Fruit fly (Drosophila melanogaster) whole organism, embryonic: Measurements from ENCODE around the gene TBC1d7.

Experiments used
- Blimp-1 ChIP-seq: fragments of 200-800 bp; sonication (Bioruptor generic); optimal IDR thresholded peaks from 3 replicates; lab custom pipeline; 2018; ENCODE audit warnings: missing biosample characterization, missing genetic modification characterization, mild to moderate bottlenecking, moderate library complexity, missing genetic modification reagents
- CG10979 ChIP-seq: fragments of 200-800 bp; sonication (Bioruptor generic); optimal IDR thresholded peaks from 2 replicates; lab custom pipeline; 2018; ENCODE audit warnings: missing biosample characterization, mild to moderate bottlenecking, missing genetic modification characterization, moderate library complexity
- CG11504 ChIP-seq: fragments of 200-800 bp; sonication (Bioruptor generic); optimal IDR thresholded peaks from 3 replicates; lab custom pipeline; 2019; ENCODE audit warnings: missing biosample characterization, mild to moderate bottlenecking, missing genetic modification characterization, moderate library complexity
- CG11695 ChIP-seq: fragments of 200-800 bp; sonication (Bioruptor generic); IDR thresholded peaks from 3 replicates; pipeline ENCODE4 v1.3.6; 2022; ENCODE audit warnings: missing biosample characterization, missing genetic modification characterization
- CG12155 ChIP-seq: fragments of 200-800 bp; sonication (Bioruptor generic); optimal IDR thresholded peaks from 3 replicates; lab custom pipeline; 2016; ENCODE audit warnings: missing biosample characterization, missing genetic modification characterization
- CG12391 ChIP-seq: fragments of 200-800 bp; sonication (Bioruptor generic); optimal IDR thresholded peaks from 3 replicates; lab custom pipeline; 2018; ENCODE audit warnings: missing biosample characterization, mild to moderate bottlenecking, missing genetic modification characterization, moderate library complexity
- CG13123 ChIP-seq: fragments of 200-800 bp; sonication (Bioruptor generic); optimal IDR thresholded peaks from 2 replicates; lab custom pipeline; 2016; ENCODE audit warnings: missing biosample characterization, missing genetic modification characterization
- CG13424 ChIP-seq: fragments of 200-800 bp; sonication (Bioruptor generic); optimal IDR thresholded peaks from 2 replicates; lab custom pipeline; 2019; ENCODE audit warnings: missing biosample characterization, mild to moderate bottlenecking, missing genetic modification characterization, moderate library complexity
- CG15269 ChIP-seq: fragments of 200-800 bp; sonication (Bioruptor generic); optimal IDR thresholded peaks from 2 replicates; lab custom pipeline; 2018; ENCODE audit warnings: missing biosample characterization, mild to moderate bottlenecking, missing genetic modification characterization, moderate library complexity
- CG15601 ChIP-seq: fragments of 200-800 bp; sonication (Bioruptor generic); optimal IDR thresholded peaks from 3 replicates; lab custom pipeline; 2019; ENCODE audit warnings: missing biosample characterization, mild to moderate bottlenecking, missing genetic modification characterization, moderate library complexity
- CG16863 ChIP-seq: fragments of 200-800 bp; sonication (Bioruptor generic); optimal IDR thresholded peaks from 3 replicates; lab custom pipeline; 2016; ENCODE audit warnings: missing biosample characterization, missing genetic modification characterization
- CG17359 ChIP-seq: fragments of 200-800 bp; sonication (Bioruptor generic); optimal IDR thresholded peaks from 3 replicates; lab custom pipeline; 2018; ENCODE audit warnings: missing biosample characterization, mild to moderate bottlenecking, missing genetic modification characterization, moderate library complexity
- CG17612 ChIP-seq: fragments of 200-800 bp; sonication (Bioruptor generic); IDR thresholded peaks from 2 replicates; pipeline ENCODE4 v1.3.6; 2022; ENCODE audit warnings: missing biosample characterization, missing genetic modification characterization
- CG17829 ChIP-seq: fragments of 200-800 bp; optimal IDR thresholded peaks from 2 replicates; lab custom pipeline; 2019; ENCODE audit warnings: missing biosample characterization, mild to moderate bottlenecking, missing genetic modification characterization, moderate library complexity
- CG2116 ChIP-seq: fragments of 200-800 bp; sonication (Bioruptor generic); optimal IDR thresholded peaks from 3 replicates; lab custom pipeline; 2018; ENCODE audit warnings: missing biosample characterization, mild to moderate bottlenecking, missing genetic modification characterization
- CG2199 ChIP-seq: fragments of 200-800 bp; sonication (Bioruptor generic); IDR thresholded peaks from 3 replicates; pipeline ENCODE4 v1.3.6; 2022; ENCODE audit warnings: missing biosample characterization, missing genetic modification characterization
- CG3281 ChIP-seq: fragments of 200-800 bp; sonication (Bioruptor generic); optimal IDR thresholded peaks from 3 replicates; lab custom pipeline; 2017; ENCODE audit warnings: missing biosample characterization, mild to moderate bottlenecking, missing genetic modification characterization
- CG5953 ChIP-seq: fragments of 200-800 bp; sonication (Bioruptor generic); IDR thresholded peaks from 2 replicates; pipeline ENCODE4 v1.3.6; 2022; ENCODE audit warnings: missing biosample characterization, missing genetic modification characterization
- CG6689 ChIP-seq: fragments of 200-800 bp; sonication (Bioruptor generic); IDR thresholded peaks from 2 replicates; pipeline ENCODE4 v1.3.6; 2022; ENCODE audit warnings: missing biosample characterization, missing genetic modification characterization
- CG6854 ChIP-seq: fragments of 200-800 bp; sonication (Bioruptor generic); optimal IDR thresholded peaks from 3 replicates; lab custom pipeline; 2017; ENCODE audit warnings: missing biosample characterization, mild to moderate bottlenecking, missing genetic modification characterization
- CG7839 ChIP-seq: fragments of 200-800 bp; sonication (Bioruptor generic); optimal IDR thresholded peaks from 3 replicates; lab custom pipeline; 2018; ENCODE audit warnings: missing biosample characterization, mild to moderate bottlenecking, missing genetic modification characterization, moderate library complexity
- CG8290 ChIP-seq, 3 experiments: fragments of 200-800 bp; sonication (Bioruptor generic); optimal IDR thresholded peaks; 2 replicates each; lab custom pipeline; 2016 to 2019; ENCODE audit warnings: missing biosample characterization in 3 of 3, missing genetic modification characterization in 3 of 3, mild to moderate bottlenecking in 2 of 3, moderate library complexity in 1 of 3
- CG8924 ChIP-seq: fragments of 200-800 bp; optimal IDR thresholded peaks from 3 replicates; lab custom pipeline; 2019; ENCODE audit warnings: missing biosample characterization, mild to moderate bottlenecking, missing genetic modification characterization, moderate library complexity
- CG9932 ChIP-seq: fragments of 200-800 bp; sonication (Bioruptor generic); IDR thresholded peaks from 2 replicates; pipeline ENCODE4 v1.3.6; 2022; ENCODE audit warnings: missing biosample characterization, missing genetic modification characterization
- Drgx ChIP-seq: fragments of 200-800 bp; sonication (Bioruptor generic); IDR thresholded peaks from 2 replicates; pipeline ENCODE4 v1.3.6; 2022; ENCODE audit warnings: missing biosample characterization, missing genetic modification characterization
- E2f2 ChIP-seq: fragments of 200-800 bp; sonication (Bioruptor generic); IDR thresholded peaks from 2 replicates; pipeline ENCODE4 v1.3.6; 2022; ENCODE audit warnings: missing biosample characterization, missing genetic modification characterization
- Eip74EF ChIP-seq, 2 experiments: fragments of 200-800 bp in 1 of 2; fragments of >200 bp in 1 of 2; sonication (Bioruptor generic) in 1 of 2; optimal IDR thresholded peaks; 2 replicates each; lab custom pipeline; 2017 to 2019; ENCODE audit warnings: missing biosample characterization in 2 of 2, missing genetic modification characterization in 2 of 2, mild to moderate bottlenecking in 1 of 2, moderate library complexity in 1 of 2
- Gsc ChIP-seq: fragments of 200-800 bp; sonication (Bioruptor generic); IDR thresholded peaks from 2 replicates; pipeline ENCODE4 v1.3.6; 2022; ENCODE audit warnings: missing biosample characterization, missing genetic modification characterization
- HLH3B ChIP-seq: fragments of 200-800 bp; sonication (Bioruptor generic); IDR thresholded peaks from 2 replicates; pipeline ENCODE4 v1.3.6; 2022; ENCODE audit warnings: missing biosample characterization, missing genetic modification characterization
- Lpt ChIP-seq: fragments of >200 bp; optimal IDR thresholded peaks from 2 replicates; lab custom pipeline; 2018; ENCODE audit warnings: missing biosample characterization, missing genetic modification characterization
- MESR4 ChIP-seq: fragments of 200-800 bp; sonication (Bioruptor generic); optimal IDR thresholded peaks from 2 replicates; lab custom pipeline; 2018; ENCODE audit warnings: missing biosample characterization, mild to moderate bottlenecking, missing genetic modification characterization, moderate library complexity
- Med ChIP-seq: fragments of 200-800 bp; sonication (Bioruptor generic); peaks from one replicate; lab custom pipeline; 2016; ENCODE audit warnings: missing biosample characterization, missing genetic modification characterization, mild to moderate bottlenecking, inconsistent platforms, moderate library complexity
- Oaz ChIP-seq: fragments of 200-800 bp; sonication (Bioruptor generic); IDR thresholded peaks from 2 replicates; pipeline ENCODE4 v1.3.6; 2022; ENCODE audit warnings: missing biosample characterization, missing genetic modification characterization
- Ptx1 ChIP-seq: fragments of 200-800 bp; sonication (Bioruptor generic); IDR thresholded peaks from 2 replicates; pipeline ENCODE4 v1.3.6; 2022; ENCODE audit warnings: missing biosample characterization, missing genetic modification characterization
- Spps ChIP-seq: fragments of 200-800 bp; sonication (Bioruptor generic); optimal IDR thresholded peaks from 2 replicates; lab custom pipeline; 2018; ENCODE audit warnings: missing biosample characterization, mild to moderate bottlenecking, missing genetic modification characterization
- Ssrp ChIP-seq: fragments of 200-800 bp; sonication (Bioruptor generic); optimal IDR thresholded peaks from 2 replicates; lab custom pipeline; 2018; ENCODE audit warnings: missing biosample characterization, mild to moderate bottlenecking, missing genetic modification characterization, moderate library complexity
- Usf ChIP-seq: fragments of 200-800 bp; sonication (Bioruptor generic); optimal IDR thresholded peaks from 2 replicates; lab custom pipeline; 2017; ENCODE audit warnings: missing genotype, missing biosample characterization, missing genetic modification characterization
- YL-1 ChIP-seq: fragments of 200-800 bp; sonication (Bioruptor generic); optimal IDR thresholded peaks from 3 replicates; lab custom pipeline; 2017; ENCODE audit warnings: missing biosample characterization, mild to moderate bottlenecking, missing genetic modification characterization
- crol ChIP-seq: fragments of 200-800 bp; sonication (Bioruptor generic); IDR thresholded peaks from 2 replicates; pipeline ENCODE4 v1.3.6; 2022; ENCODE audit warnings: missing biosample characterization, missing genetic modification characterization
- ems ChIP-seq: fragments of 200-800 bp; sonication (Bioruptor generic); optimal IDR thresholded peaks from 3 replicates; lab custom pipeline; 2016; ENCODE audit warnings: missing biosample characterization, missing genetic modification characterization
- grau ChIP-seq: fragments of 200-800 bp; optimal IDR thresholded peaks from 3 replicates; lab custom pipeline; 2019; ENCODE audit warnings: missing biosample characterization, mild to moderate bottlenecking, missing genetic modification characterization, moderate library complexity
- ind ChIP-seq: fragments of 200-800 bp; sonication (Bioruptor generic); optimal IDR thresholded peaks from 3 replicates; lab custom pipeline; 2016; ENCODE audit warnings: missing biosample characterization, missing genetic modification characterization
- lilli ChIP-seq: fragments of 200-800 bp; sonication (Bioruptor generic); optimal IDR thresholded peaks from 3 replicates; lab custom pipeline; 2016; ENCODE audit warnings: missing biosample characterization, missing genetic modification characterization
- mirr ChIP-seq: fragments of 200-800 bp; sonication (Bioruptor generic); optimal IDR thresholded peaks from 3 replicates; lab custom pipeline; 2018; ENCODE audit warnings: missing biosample characterization, mild to moderate bottlenecking, missing genetic modification characterization
- nmo ChIP-seq: fragments of 200-800 bp; sonication (Bioruptor generic); optimal IDR thresholded peaks from 2 replicates; lab custom pipeline; 2018; ENCODE audit warnings: missing biosample characterization, mild to moderate bottlenecking, missing genetic modification characterization, moderate library complexity
- pita ChIP-seq: fragments of 200-800 bp; sonication (Bioruptor generic); optimal IDR thresholded peaks from 2 replicates; lab custom pipeline; 2017; ENCODE audit warnings: missing biosample characterization, mild to moderate bottlenecking, missing genetic modification characterization
- salm ChIP-seq: fragments of 200-800 bp; sonication (Bioruptor generic); optimal IDR thresholded peaks from 2 replicates; lab custom pipeline; 2018; ENCODE audit warnings: missing biosample characterization, mild to moderate bottlenecking, missing genetic modification characterization
- tio ChIP-seq: fragments of 200-800 bp; sonication (Bioruptor generic); optimal IDR thresholded peaks from 2 replicates; lab custom pipeline; 2017; ENCODE audit warnings: missing biosample characterization, missing genetic modification characterization, inconsistent platforms
- tna ChIP-seq: fragments of 200-800 bp; sonication (Bioruptor generic); IDR thresholded peaks from 2 replicates; pipeline ENCODE4 v1.3.6; 2022; ENCODE audit warnings: missing biosample characterization, missing genetic modification characterization; ENCODE audit not compliant: partially characterized antibody
- unc-4 ChIP-seq: fragments of 200-800 bp; sonication (Bioruptor generic); IDR thresholded peaks from 2 replicates; pipeline ENCODE4 v1.3.6; 2022; ENCODE audit warnings: missing biosample characterization, missing genetic modification characterization; ENCODE audit not compliant: partially characterized antibody

The TBC1d7 gene

dm6 chr3R:24203426-24203825 is 41.9 kb downstream of the TBC1d7 start (continued):
- TF ChIP-seq CG7839 (tag; lab: Kevin White, UChicago) (no peak), crol (no peak), CG17829 (tag; lab: Kevin White, UChicago) (no peak), Ssrp (tag; lab: Kevin White, UChicago) (peak; percentile 6), CG12155 (GFP tag; lab: Kevin White, UChicago) (no peak), HLH3B (GFP tag; lab: Robert Waterston, UW) (0 out of 2 replicates have a peak, but pooled peaks have one; percentile 11), CG13123 (GFP tag; lab: Kevin White, UChicago) (no peak), MESR4 (GFP tag; lab: Kevin White, UChicago) (no peak), Spps (no peak), CG15269 (tag; lab: Kevin White, UChicago) (peak; percentile 44), CG17612 (GFP tag; lab: Robert Waterston, UW) (no peak), Gsc (GFP tag; lab: Robert Waterston, UW) (no peak), CG2199 (GFP tag; lab: Robert Waterston, UW) (no peak), CG11695 (GFP tag; lab: Robert Waterston, UW) (no peak), CG16863 (GFP tag; lab: Kevin White, UChicago) (no peak), ems (GFP tag; lab: Kevin White, UChicago) (no peak), Blimp-1 (GFP tag; lab: Kevin White, UChicago) (peak; percentile 9), ind (GFP tag; lab: Kevin White, UChicago) (no peak), E2f2 (GFP tag; lab: Robert Waterston, UW) (peak; percentile 15; the same call in 1 of the 2 replicates), CG6854 (no peak), unc-4 (GFP tag; lab: Robert Waterston, UW) (no peak), CG13424 (tag; lab: Kevin White, UChicago) (peak; percentile 43), CG11504 (no peak), Drgx (GFP tag; lab: Robert Waterston, UW) (peak; percentile 85), Ptx1 (GFP tag; lab: Robert Waterston, UW) (0 out of 2 replicates have a peak, but pooled peaks have one; percentile 28), Oaz (no peak), CG3281 (GFP tag; lab: Kevin White, UChicago) (no peak), CG5953 (GFP tag; lab: Robert Waterston, UW) (0 out of 2 replicates have a peak, but pooled peaks have one; percentile 3), Eip74EF (GFP tag; optimal IDR thresholded peaks at IDR 0.05; lab: Kevin White, UChicago) (peak in 1 of 2 experiments; percentile 43), salm (tag; lab: Kevin White, UChicago) (no peak), Usf (GFP tag; lab: Kevin White, UChicago) (no peak), CG12391 (tag; lab: Kevin White, UChicago) (peak; percentile 23), pita (GFP tag; lab: Kevin White, UChicago) (no peak), grau (tag; lab: Kevin White, UChicago) (no peak), Med (peak; percentile 47), CG10979 (peak; percentile 10), CG6689 (GFP tag; lab: Robert Waterston, UW) (peak; percentile 51), tna (GFP tag; lab: Robert Waterston, UW) (no peak), nmo (GFP tag; lab: Kevin White, UChicago) (peak; percentile 35), CG8290 (GFP tag; optimal IDR thresholded peaks at IDR 0.05; lab: Kevin White, UChicago) (no peak), CG8290 (tag; optimal IDR thresholded peaks at IDR 0.05; lab: Kevin White, UChicago) (no peak), CG15601 (tag; lab: Kevin White, UChicago) (peak; percentile 12), tio (GFP tag; lab: Kevin White, UChicago) (no peak), mirr (GFP tag; lab: Kevin White, UChicago) (no peak), CG2116 (no peak), CG9932 (no peak), CG17359 (tag; lab: Kevin White, UChicago) (peak; percentile 31), YL-1 (GFP tag; lab: Kevin White, UChicago) (no peak), lilli (no peak), CG8924 (tag; lab: Kevin White, UChicago) (no peak), Lpt (no peak)
